Fruit fly (Drosophila melanogaster) whole organism, wandering third instar larva: Measurements from ENCODE around the gene Spn.
A peak's percentile ranks its signal among the peaks of the same experiment; 100 is the strongest.

ENCODE experiments used
- Abd-B ChIP-seq: fragments of >200 bp; optimal IDR thresholded peaks from 2 replicates; lab custom pipeline; 2017; ENCODE audit warnings: missing biosample characterization, missing genetic modification characterization
- CG32264 ChIP-seq: fragments of 200-800 bp; sonication (Bioruptor generic); optimal IDR thresholded peaks from 2 replicates; lab custom pipeline; 2016; ENCODE audit warnings: missing biosample characterization, missing genetic modification characterization
- CG9705 ChIP-seq: fragments of 200-800 bp; sonication (Bioruptor generic); optimal IDR thresholded peaks from 2 replicates; lab custom pipeline; 2018; ENCODE audit warnings: missing biosample characterization, mild to moderate bottlenecking, missing genetic modification characterization
- CrebA ChIP-seq: fragments of 200-800 bp; sonication (Bioruptor generic); optimal IDR thresholded peaks from 2 replicates; lab custom pipeline; 2016; ENCODE audit warnings: missing biosample characterization, mild to moderate bottlenecking, missing genetic modification characterization, borderline replicate concordance
- Dfd ChIP-seq: fragments of >200 bp; optimal IDR thresholded peaks from 2 replicates; lab custom pipeline; 2017; ENCODE audit warnings: missing biosample characterization, missing genetic modification characterization
- Dif ChIP-seq: fragments of 200-275, 200-300 bp; sonication (Bioruptor generic); optimal IDR thresholded peaks from 2 replicates; lab custom pipeline; 2018; ENCODE audit warnings: missing biosample characterization, missing genetic modification characterization; ENCODE audit not compliant: partially characterized antibody
- GATAd ChIP-seq: sonication (Bioruptor generic); optimal IDR thresholded peaks from 2 replicates; lab custom pipeline; 2016; ENCODE audit warnings: missing biosample characterization, missing genetic modification characterization
- HLH106 ChIP-seq: fragments of 200-800 bp; optimal IDR thresholded peaks from 3 replicates; lab custom pipeline; 2019; ENCODE audit warnings: missing biosample characterization, mild to moderate bottlenecking, missing genetic modification characterization, moderate library complexity
- Hnf4 ChIP-seq: fragments of 200-800 bp; sonication (Bioruptor generic); optimal IDR thresholded peaks from 2 replicates; lab custom pipeline; 2016; ENCODE audit warnings: missing biosample characterization, mild to moderate bottlenecking, missing genetic modification characterization
- Hr78 ChIP-seq: fragments of >200 bp; optimal IDR thresholded peaks from 2 replicates; lab custom pipeline; 2017; ENCODE audit warnings: missing biosample characterization, missing genetic modification characterization
- Hr83 ChIP-seq: fragments of 200-300 bp; sonication (Bioruptor generic); optimal IDR thresholded peaks from 2 replicates; lab custom pipeline; 2016; ENCODE audit warnings: missing biosample characterization, mild to moderate bottlenecking, missing genetic modification characterization, moderate library complexity; ENCODE audit not compliant: poor library complexity, severe bottlenecking
- Jra ChIP-seq: sonication (Bioruptor generic); optimal IDR thresholded peaks from 2 replicates; lab custom pipeline; 2016; ENCODE audit warnings: missing biosample characterization, missing genetic modification characterization
- Mio ChIP-seq: sonication (Bioruptor generic); optimal IDR thresholded peaks from 2 replicates; lab custom pipeline; 2016; ENCODE audit warnings: missing biosample characterization, missing genetic modification characterization
- Myc ChIP-seq: fragments of >200 bp; optimal IDR thresholded peaks from 2 replicates; lab custom pipeline; 2017
- N ChIP-seq: fragments of >200 bp; optimal IDR thresholded peaks from 2 replicates; lab custom pipeline; 2018; ENCODE audit warnings: missing biosample characterization, missing external identifiers, missing genetic modification characterization
- OdsH ChIP-seq: fragments of 200-800 bp; sonication (Bioruptor generic); optimal IDR thresholded peaks from 2 replicates; lab custom pipeline; 2016; ENCODE audit warnings: missing biosample characterization, mild to moderate bottlenecking, missing genetic modification characterization
- Rel ChIP-seq, 2 experiments: fragments of 200-800 bp; sonication (Bioruptor generic) in 1 of 2; optimal IDR thresholded peaks; 2 replicates in 1 of 2; 3 replicates in 1 of 2; lab custom pipeline; 2016 to 2019; ENCODE audit warnings: mild to moderate bottlenecking in 2 of 2, missing biosample characterization in 2 of 2, missing genetic modification characterization in 2 of 2, moderate library complexity in 1 of 2
- Sp1 ChIP-seq: fragments of 200-800 bp; sonication (Bioruptor generic); optimal IDR thresholded peaks from 3 replicates; lab custom pipeline; 2019; ENCODE audit warnings: missing biosample characterization, mild to moderate bottlenecking, missing genetic modification characterization, moderate library complexity
- Vsx2 ChIP-seq: fragments of 200-300, 225-300 bp; sonication (Bioruptor generic); optimal IDR thresholded peaks from 2 replicates; lab custom pipeline; 2018; ENCODE audit warnings: missing biosample characterization, missing genetic modification characterization; ENCODE audit not compliant: partially characterized antibody
- br ChIP-seq: fragments of 200-800 bp; sonication (Bioruptor generic); optimal IDR thresholded peaks from 2 replicates; lab custom pipeline; 2016; ENCODE audit warnings: missing biosample characterization, missing genetic modification characterization
- brk ChIP-seq: fragments of 200-800 bp; sonication (Bioruptor generic); optimal IDR thresholded peaks from 2 replicates; lab custom pipeline; 2016; ENCODE audit warnings: missing biosample characterization, mild to moderate bottlenecking, missing genetic modification characterization
- dl ChIP-seq, 2 experiments: fragments of 175-275, 200-275 bp in 1 of 2; fragments of 200-275 bp in 1 of 2; sonication (Bioruptor generic); optimal IDR thresholded peaks; lab custom pipeline; 2018; ENCODE audit warnings: mild to moderate bottlenecking in 2 of 2, missing biosample characterization in 2 of 2, missing genetic modification characterization in 2 of 2, moderate library complexity in 2 of 2; ENCODE audit not compliant: partially characterized antibody in 2 of 2, insufficient read depth in 1 of 2
- dmrt93B ChIP-seq: fragments of 200-800 bp; sonication (Bioruptor generic); optimal IDR thresholded peaks from 2 replicates; lab custom pipeline; 2018; ENCODE audit warnings: missing biosample characterization, mild to moderate bottlenecking, missing genetic modification characterization
- dsf ChIP-seq: sonication (Bioruptor generic); optimal IDR thresholded peaks from 2 replicates; lab custom pipeline; 2016; ENCODE audit warnings: missing biosample characterization, missing genetic modification characterization, borderline replicate concordance
- ey ChIP-seq: fragments of 200-800 bp; sonication (Bioruptor generic); optimal IDR thresholded peaks from 2 replicates; lab custom pipeline; 2016; ENCODE audit warnings: missing biosample characterization, missing genetic modification characterization
- foxo ChIP-seq, 2 experiments: fragments of 200-800 bp; sonication (Bioruptor generic); optimal IDR thresholded peaks; 2 replicates in 1 of 2; 3 replicates in 1 of 2; lab custom pipeline; 2016 to 2017; ENCODE audit warnings: missing biosample characterization in 2 of 2, missing genetic modification characterization in 2 of 2
- fru ChIP-seq: fragments of 200-800 bp; sonication (Bioruptor generic); optimal IDR thresholded peaks from 3 replicates; lab custom pipeline; 2016; ENCODE audit warnings: missing biosample characterization, mild to moderate bottlenecking, missing genetic modification characterization
- h ChIP-seq: fragments of 200-800 bp; sonication (Bioruptor generic); optimal IDR thresholded peaks from 3 replicates; lab custom pipeline; 2016; ENCODE audit warnings: missing biosample characterization, mild to moderate bottlenecking, missing genetic modification characterization
- jim ChIP-seq: fragments of 175-275, 200-325 bp; sonication (Bioruptor generic); optimal IDR thresholded peaks from 2 replicates; lab custom pipeline; 2016; ENCODE audit warnings: missing biosample characterization, mild to moderate bottlenecking, missing genetic modification characterization
- lola ChIP-seq: fragments of >200 bp; optimal IDR thresholded peaks from 2 replicates; lab custom pipeline; 2017; ENCODE audit warnings: missing biosample characterization, missing genetic modification characterization
- pan ChIP-seq: fragments of >200 bp; optimal IDR thresholded peaks from 2 replicates; lab custom pipeline; 2017
- psq ChIP-seq: fragments of 200-800 bp; sonication (Bioruptor generic); optimal IDR thresholded peaks from 3 replicates; lab custom pipeline; 2017; ENCODE audit warnings: missing biosample characterization, mild to moderate bottlenecking, missing genetic modification characterization, moderate library complexity
- rgr ChIP-seq: fragments of 200-800 bp; sonication (Bioruptor generic); optimal IDR thresholded peaks from 3 replicates; lab custom pipeline; 2016; ENCODE audit warnings: missing biosample characterization, mild to moderate bottlenecking, missing genetic modification characterization
- sage ChIP-seq: fragments of 200-800 bp; sonication (Bioruptor generic); optimal IDR thresholded peaks from 2 replicates; lab custom pipeline; 2016; ENCODE audit warnings: missing biosample characterization, mild to moderate bottlenecking, missing genetic modification characterization
- sv ChIP-seq: fragments of 200-800 bp; sonication (Bioruptor generic); optimal IDR thresholded peaks from 3 replicates; lab custom pipeline; 2016; ENCODE audit warnings: missing biosample characterization, missing genetic modification characterization
- tai ChIP-seq: sonication (Bioruptor generic); optimal IDR thresholded peaks from 2 replicates; lab custom pipeline; 2016; ENCODE audit warnings: missing biosample characterization, missing genetic modification characterization
- usp ChIP-seq: fragments of >200 bp; optimal IDR thresholded peaks from 2 replicates; lab custom pipeline; 2017; ENCODE audit warnings: missing biosample characterization, missing genetic modification characterization
- woc ChIP-seq: sonication (Bioruptor generic); optimal IDR thresholded peaks from 2 replicates; lab custom pipeline; 2016; ENCODE audit warnings: missing biosample characterization, mild to moderate bottlenecking, missing genetic modification characterization

Spn gene

DNA sequence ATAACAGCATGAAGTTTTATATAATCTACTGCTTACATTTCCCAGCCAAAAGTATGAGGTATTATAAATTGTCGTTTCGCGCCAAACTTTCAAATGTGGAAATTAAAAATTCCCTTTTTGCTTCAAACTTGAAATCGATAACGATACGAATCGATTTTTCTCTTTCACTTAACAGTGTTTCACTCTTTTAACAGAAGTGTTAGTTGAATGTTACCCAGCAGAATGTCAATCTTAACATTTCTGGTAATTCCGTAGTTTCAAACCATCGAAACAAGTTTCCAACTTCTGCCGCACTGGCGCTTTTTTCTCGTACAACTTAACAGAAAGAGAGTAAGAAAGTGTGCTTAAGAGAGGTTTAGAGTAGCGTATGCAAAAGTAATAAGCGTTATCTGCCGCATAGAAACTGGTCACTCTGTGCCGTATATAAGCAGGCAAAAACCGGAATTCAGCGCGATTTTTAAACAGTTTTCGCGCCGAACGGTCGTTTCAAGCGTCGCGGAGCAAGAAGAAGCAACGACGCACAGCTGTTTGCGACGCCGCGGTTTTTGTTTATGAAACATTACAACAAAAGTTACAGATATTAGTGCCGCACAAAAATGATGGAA lies 87.6 kb downstream of the Spn start:
- no peak for TF ChIP-seq Abd-B (GFP tag; lab: Kevin White, UChicago)
- no peak for TF ChIP-seq rgr (GFP tag; lab: Kevin White, UChicago)
- TF ChIP-seq woc: no peak
- TF ChIP-seq Dfd (GFP tag; lab: Kevin White, UChicago): no peak
- TF ChIP-seq dsf (GFP tag; lab: Kevin White, UChicago): no peak
- peak in 1 of 2 experiments; percentile 28 for TF ChIP-seq foxo (GFP tag; optimal IDR thresholded peaks at IDR 0.05; lab: Kevin White, UChicago)
- no peak for TF ChIP-seq pan (lab: Kevin White, UChicago)
- TF ChIP-seq CrebA: peak; percentile 36
- peak; percentile 31 for TF ChIP-seq Hnf4 (GFP tag; lab: Kevin White, UChicago)
- TF ChIP-seq Mio: no peak
- no peak for TF ChIP-seq GATAd (GFP tag; lab: Kevin White, UChicago)
- peak; percentile 32 for TF ChIP-seq brk (GFP tag; lab: Kevin White, UChicago)
- no peak for TF ChIP-seq CG32264 (GFP tag; lab: Kevin White, UChicago)
- TF ChIP-seq HLH106 (tag; lab: Kevin White, UChicago): peak; percentile 4
- TF ChIP-seq dmrt93B (GFP tag; lab: Kevin White, UChicago): no peak
- peak; percentile 28 for TF ChIP-seq Vsx2 (GFP tag; lab: Kevin White, UChicago)
- TF ChIP-seq Myc (lab: Kevin White, UChicago): peak; percentile 43
- peak; percentile 8 for TF ChIP-seq sage (GFP tag; lab: Kevin White, UChicago)
- no peak for TF ChIP-seq Rel (GFP tag; optimal IDR thresholded peaks at IDR 0.05; lab: Kevin White, UChicago)
- peak; percentile 33 for TF ChIP-seq Rel (tag; optimal IDR thresholded peaks at IDR 0.05; lab: Kevin White, UChicago)
- peak; percentile 100 for TF ChIP-seq fru (GFP tag; lab: Kevin White, UChicago)
- peak; percentile 70 for TF ChIP-seq Dif
- TF ChIP-seq tai (GFP tag; lab: Kevin White, UChicago): peak; percentile 35
- no peak for TF ChIP-seq usp (GFP tag; lab: Kevin White, UChicago)
- TF ChIP-seq psq (GFP tag; lab: Kevin White, UChicago): no peak
- peak; percentile 24 for TF ChIP-seq OdsH
- TF ChIP-seq Hr78 (GFP tag; lab: Kevin White, UChicago): no peak
- no peak for TF ChIP-seq Jra
- TF ChIP-seq h (GFP tag; lab: Kevin White, UChicago): peak; percentile 38
- no peak for TF ChIP-seq CG9705
- no peak for TF ChIP-seq dl (GFP tag; optimal IDR thresholded peaks at IDR 0.05; lab: Kevin White, UChicago; ENCODE audit: insufficient read depth in 1 of 2, partially characterized antibody in 2 of 2)
- no peak for TF ChIP-seq sv (GFP tag; lab: Kevin White, UChicago)
- no peak for TF ChIP-seq N (GFP tag; lab: Kevin White, UChicago)
- peak; percentile 20 for TF ChIP-seq br (GFP tag; lab: Kevin White, UChicago)
- TF ChIP-seq Hr83 (GFP tag; lab: Kevin White, UChicago): peak; percentile 51
- peak; percentile 7 for TF ChIP-seq ey (GFP tag; lab: Kevin White, UChicago)
- TF ChIP-seq lola (GFP tag; lab: Kevin White, UChicago): no peak
- TF ChIP-seq Sp1 (GFP tag; lab: Kevin White, UChicago): peak; percentile 2
- TF ChIP-seq jim (GFP tag; lab: Kevin White, UChicago): no peak
- TF ChIP-seq, all 38 proteins: peak for 18

DNA sequence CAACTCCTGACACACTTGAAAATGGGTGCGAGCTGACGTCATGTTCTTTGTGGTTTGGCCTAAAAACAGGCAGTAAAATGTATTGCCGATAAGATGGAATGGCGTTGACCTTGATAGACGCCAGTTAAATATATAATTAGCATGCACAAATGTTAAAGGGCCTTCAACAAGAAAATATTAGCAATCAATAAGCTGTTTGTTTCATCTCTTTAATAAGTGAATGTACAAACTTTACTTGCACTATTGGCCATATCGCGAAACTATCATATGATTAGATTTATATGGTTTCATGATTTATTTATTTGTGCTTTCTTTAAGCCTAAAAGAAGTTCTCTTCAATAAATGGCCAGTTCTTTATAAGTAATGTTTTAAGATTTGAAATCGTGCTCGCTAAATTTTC lies 92.1 kb downstream of the Spn start:
- TF ChIP-seq Myc (lab: Kevin White, UChicago): no peak
- TF ChIP-seq CrebA: no peak
- TF ChIP-seq ey (GFP tag; lab: Kevin White, UChicago): no peak
- no peak for TF ChIP-seq sv (GFP tag; lab: Kevin White, UChicago)
- TF ChIP-seq CG9705: no peak
- no peak for TF ChIP-seq dmrt93B (GFP tag; lab: Kevin White, UChicago)
- no peak for TF ChIP-seq Hnf4 (GFP tag; lab: Kevin White, UChicago)
- TF ChIP-seq lola (GFP tag; lab: Kevin White, UChicago): no peak
- no peak for TF ChIP-seq tai (GFP tag; lab: Kevin White, UChicago)
- TF ChIP-seq dsf (GFP tag; lab: Kevin White, UChicago): no peak
- TF ChIP-seq woc: no peak
- TF ChIP-seq HLH106 (tag; lab: Kevin White, UChicago): no peak
- TF ChIP-seq usp (GFP tag; lab: Kevin White, UChicago): no peak
